Fruit fly (Drosophila melanogaster): ENCODE data around the gene Pde9.

Pde9 gene

dm6 chrX:12913729-12914128 is 16.6 kb upstream of the Pde9 start:
- no peak for TF ChIP-seq CG8478 (optimal IDR thresholded peaks at IDR 0.05)
- no peak for TF ChIP-seq Dll (optimal IDR thresholded peaks at IDR 0.05)
- no peak for TF ChIP-seq EcR (GFP tag; optimal IDR thresholded peaks at IDR 0.05)
- no peak for TF ChIP-seq usp (GFP tag; optimal IDR thresholded peaks at IDR 0.05)
- no peak for TF ChIP-seq psq (optimal IDR thresholded peaks at IDR 0.05)
- no peak for TF ChIP-seq pan (optimal IDR thresholded peaks at IDR 0.05)

- no peak for TF ChIP-seq pan (optimal IDR thresholded peaks at IDR 0.05)
- TF ChIP-seq psq (optimal IDR thresholded peaks at IDR 0.05): no peak
Observed at dm6 chrX:12909577-12910426, 12.7 kb upstream of the Pde9 start, which contains the start of the genes Brms1 and CG4645. Brms1 (minus strand) TSS chrX:12909622. CG4645 (plus strand) TSS chrX:12909953.

- TF ChIP-seq usp (GFP tag; optimal IDR thresholded peaks at IDR 0.05) (no peak), psq (optimal IDR thresholded peaks at IDR 0.05) (no peak), pan (optimal IDR thresholded peaks at IDR 0.05) (no peak), Dll (optimal IDR thresholded peaks at IDR 0.05) (no peak), EcR (GFP tag; optimal IDR thresholded peaks at IDR 0.05) (no peak), CG8478 (optimal IDR thresholded peaks at IDR 0.05) (no peak)
Observed at dm6 chrX:12906914-12907313, 9.8 kb upstream of the Pde9 start, which contains the start of gene mRpL49. mRpL49 (plus strand) TSS chrX:12907105.

dm6 chrX:12905901-12906689 is 9.0 kb upstream of the Pde9 start, which contains the start of gene CG4404:
CG4404 (minus strand) TSS chrX:12906018.
- no peak for TF ChIP-seq psq (optimal IDR thresholded peaks at IDR 0.05)
- TF ChIP-seq Dll (optimal IDR thresholded peaks at IDR 0.05): no peak
- TF ChIP-seq pan (optimal IDR thresholded peaks at IDR 0.05): no peak
- TF ChIP-seq CG8478 (optimal IDR thresholded peaks at IDR 0.05): no peak
- no peak for TF ChIP-seq EcR (GFP tag; optimal IDR thresholded peaks at IDR 0.05)
- no peak for TF ChIP-seq usp (GFP tag; optimal IDR thresholded peaks at IDR 0.05)

- TF ChIP-seq Dll (optimal IDR thresholded peaks at IDR 0.05): peak; percentile 44
- TF ChIP-seq usp (GFP tag; optimal IDR thresholded peaks at IDR 0.05): no peak
- no peak for TF ChIP-seq pan (optimal IDR thresholded peaks at IDR 0.05)
- TF ChIP-seq psq (optimal IDR thresholded peaks at IDR 0.05): no peak
Observed at dm6 chrX:12905014-12905900, 8.1 kb upstream of the Pde9 start.

- TF ChIP-seq usp (GFP tag; optimal IDR thresholded peaks at IDR 0.05): no peak
- TF ChIP-seq pan (optimal IDR thresholded peaks at IDR 0.05): no peak
- no peak for TF ChIP-seq Dll (optimal IDR thresholded peaks at IDR 0.05)
- TF ChIP-seq CG8478 (optimal IDR thresholded peaks at IDR 0.05): no peak
- TF ChIP-seq EcR (GFP tag; optimal IDR thresholded peaks at IDR 0.05): no peak
- no peak for TF ChIP-seq psq (optimal IDR thresholded peaks at IDR 0.05)
Observed at dm6 chrX:12903099-12903616, 6.0 kb upstream of the Pde9 start, which contains the start of gene Flad1. Flad1 (minus strand) TSS chrX:12903516.

dm6 chrX:12900718-12901442 is 3.8 kb upstream of the Pde9 start, which contains the start of gene Coq8:
Coq8 (minus strand) TSS chrX:12901114.
- no peak for TF ChIP-seq Dll (optimal IDR thresholded peaks at IDR 0.05)
- TF ChIP-seq usp (GFP tag; optimal IDR thresholded peaks at IDR 0.05): no peak
- TF ChIP-seq EcR (GFP tag; optimal IDR thresholded peaks at IDR 0.05): no peak
- no peak for TF ChIP-seq pan (optimal IDR thresholded peaks at IDR 0.05)
- no peak for TF ChIP-seq psq (optimal IDR thresholded peaks at IDR 0.05)
- no peak for TF ChIP-seq CG8478 (optimal IDR thresholded peaks at IDR 0.05)

dm6 chrX:12898569-12898968 is 1.4 kb upstream of the Pde9 start, which contains the start of gene CG32650:
CG32650 (minus strand) TSS chrX:12898669.
- TF ChIP-seq psq (optimal IDR thresholded peaks at IDR 0.05): no peak
- no peak for TF ChIP-seq usp (GFP tag; optimal IDR thresholded peaks at IDR 0.05)

dm6 chrX:12896393-12896792 is 734 bp downstream of the Pde9 start:
- TF ChIP-seq CG8478 (optimal IDR thresholded peaks at IDR 0.05): no peak
- TF ChIP-seq psq (optimal IDR thresholded peaks at IDR 0.05): no peak
- no peak for TF ChIP-seq Dll (optimal IDR thresholded peaks at IDR 0.05)
- TF ChIP-seq usp (GFP tag; optimal IDR thresholded peaks at IDR 0.05): no peak
- no peak for TF ChIP-seq EcR (GFP tag; optimal IDR thresholded peaks at IDR 0.05)
- TF ChIP-seq pan (optimal IDR thresholded peaks at IDR 0.05): no peak

dm6 chrX:12895114-12895723 is 1.9 kb downstream of the Pde9 start:
- TF ChIP-seq EcR (GFP tag; optimal IDR thresholded peaks at IDR 0.05) (no peak), usp (GFP tag; optimal IDR thresholded peaks at IDR 0.05) (no peak), pan (optimal IDR thresholded peaks at IDR 0.05) (no peak), CG8478 (optimal IDR thresholded peaks at IDR 0.05) (no peak), Dll (optimal IDR thresholded peaks at IDR 0.05) (no peak), psq (optimal IDR thresholded peaks at IDR 0.05) (no peak)
